Fruit fly (Drosophila melanogaster) ovary, adult (tissue): ENCODE measurements around the gene CG10164.
A peak's percentile ranks its signal among the peaks of the same experiment; 100 is the strongest.

Source experiments
- CG17801 ChIP-seq: fragments of 200-800 bp; optimal IDR thresholded peaks from 2 replicates; lab custom pipeline; 2019; ENCODE audit warnings: missing biosample characterization, mild to moderate bottlenecking, missing genetic modification characterization, moderate library complexity; ENCODE audit not compliant: partially characterized antibody

The CG10164 gene

DNA sequence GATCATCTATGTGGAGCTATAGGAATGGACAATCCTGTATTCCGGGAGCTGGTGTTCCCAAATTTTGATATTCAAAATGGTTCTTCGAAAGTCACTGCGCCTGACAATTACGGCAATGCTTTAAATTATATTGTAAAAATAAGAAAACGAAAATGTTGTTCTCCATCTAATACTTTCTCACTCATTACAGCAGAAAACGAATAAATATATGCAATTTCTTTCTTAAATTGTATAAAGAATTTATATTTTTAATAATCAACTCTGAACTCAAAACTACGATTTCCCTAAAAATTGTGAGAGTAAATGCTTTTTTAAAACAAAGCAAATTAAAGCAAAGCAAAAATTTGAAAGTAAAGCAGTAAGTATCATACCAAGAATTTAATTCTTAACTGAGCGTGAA is at the start of gene CG10164:
Gene CG10164 (minus strand): TSS at position 101 of the 400 bp plus-strand sequence.
- TF ChIP-seq CG17801 (GFP tag; lab: Kevin White, UChicago) = no peak

DNA sequence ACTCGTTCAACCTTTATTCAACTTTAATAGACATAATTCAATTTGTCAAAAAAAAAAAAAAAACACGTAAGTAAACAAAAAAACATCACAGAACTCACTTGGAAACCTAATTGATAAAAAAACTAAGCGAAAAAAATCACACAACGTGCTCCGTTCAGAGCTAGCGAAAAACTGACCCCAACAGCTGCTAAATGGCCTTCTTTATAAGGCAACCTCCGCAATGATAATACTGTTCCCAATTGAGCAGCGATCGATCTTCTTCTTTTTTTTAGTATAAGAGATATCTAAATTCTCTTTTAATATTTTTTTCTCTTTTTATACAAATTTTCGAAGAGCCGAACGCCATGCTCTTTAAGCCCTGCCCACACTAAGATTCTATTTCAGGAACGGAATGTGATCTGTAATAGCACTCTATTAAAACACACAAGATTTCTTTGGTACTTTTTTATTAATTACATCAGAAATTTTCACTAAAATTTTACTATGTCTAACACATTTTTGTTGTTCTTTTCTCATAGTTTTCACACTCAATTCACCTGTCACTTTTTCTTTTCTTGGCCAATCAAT is 48.7 kb upstream of the CG10164 start, which contains the start of gene CG10184:
Gene CG10184 (minus strand): TSS at position 181 of the 567 bp plus-strand sequence.
- TF ChIP-seq CG17801 (GFP tag; lab: Kevin White, UChicago) = peak; percentile 50

DNA sequence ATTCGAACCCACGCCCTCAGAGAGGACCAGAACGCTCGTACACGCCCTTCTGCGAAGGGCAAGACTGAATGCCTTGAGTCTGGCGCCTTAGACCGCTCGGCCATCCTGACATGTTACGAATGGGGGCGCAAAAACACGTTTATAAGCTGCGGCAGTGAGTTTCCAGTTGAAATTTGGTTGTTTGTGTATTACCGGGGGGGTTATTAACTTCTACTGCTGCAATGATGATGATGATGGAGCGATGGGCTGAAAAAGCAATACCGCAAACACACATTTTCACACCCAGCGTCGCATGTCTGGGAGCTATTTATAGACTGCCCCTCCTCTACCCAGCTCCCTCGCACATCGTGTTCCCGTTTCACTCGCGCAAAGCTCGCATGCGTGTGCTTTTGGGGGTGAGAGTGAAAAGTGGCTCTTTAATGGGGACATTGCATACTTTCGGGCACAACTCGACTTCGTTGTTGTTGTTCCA is 44.6 kb upstream of the CG10164 start:
- TF ChIP-seq CG17801 (GFP tag; lab: Kevin White, UChicago) = no peak

DNA sequence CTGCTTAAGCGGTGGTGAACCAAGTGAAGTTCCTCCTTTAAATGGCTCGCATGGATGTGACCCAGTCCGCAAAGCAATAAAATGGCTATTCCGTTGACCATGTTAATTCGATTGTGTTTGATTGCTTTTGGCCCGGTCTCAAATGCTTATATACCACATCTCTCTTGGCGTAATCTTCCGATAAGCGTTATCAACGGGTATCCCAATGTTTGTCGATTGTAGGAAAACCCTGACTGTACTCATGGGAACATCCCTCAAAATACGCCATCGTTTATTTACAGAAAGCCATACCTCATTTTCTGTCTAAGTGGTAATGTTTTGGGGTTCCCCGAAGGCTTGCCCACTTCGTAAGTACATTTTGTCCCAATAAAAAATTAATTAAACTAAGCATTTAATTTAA is 42.2 kb upstream of the CG10164 start, which contains the start of gene CG10183:
Gene CG10183 (minus strand): TSS at position 101 of the 400 bp plus-strand sequence.
- no peak for TF ChIP-seq CG17801 (GFP tag; lab: Kevin White, UChicago)

DNA sequence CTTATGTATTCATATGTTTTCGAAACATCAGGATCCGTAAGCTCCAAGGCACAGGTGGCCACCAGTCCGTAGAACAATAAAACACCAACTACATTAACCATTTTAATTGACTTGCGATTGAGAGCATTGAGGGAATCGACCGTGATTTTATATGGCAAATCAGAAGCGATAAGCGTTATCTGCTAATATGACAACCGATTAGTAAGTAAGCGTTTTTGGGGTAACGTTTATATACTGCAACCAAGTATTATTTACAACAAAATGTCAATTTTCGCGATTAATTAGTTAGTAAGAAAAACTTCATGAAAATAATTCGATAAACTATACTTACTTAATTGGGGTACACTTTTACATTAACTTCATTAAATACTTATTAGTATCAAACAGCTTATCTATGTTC is 39.4 kb upstream of the CG10164 start, which contains the start of gene CG16723:
Gene CG16723 (minus strand): TSS at position 101 of the 400 bp plus-strand sequence.
- no peak for TF ChIP-seq CG17801 (GFP tag; lab: Kevin White, UChicago)

DNA sequence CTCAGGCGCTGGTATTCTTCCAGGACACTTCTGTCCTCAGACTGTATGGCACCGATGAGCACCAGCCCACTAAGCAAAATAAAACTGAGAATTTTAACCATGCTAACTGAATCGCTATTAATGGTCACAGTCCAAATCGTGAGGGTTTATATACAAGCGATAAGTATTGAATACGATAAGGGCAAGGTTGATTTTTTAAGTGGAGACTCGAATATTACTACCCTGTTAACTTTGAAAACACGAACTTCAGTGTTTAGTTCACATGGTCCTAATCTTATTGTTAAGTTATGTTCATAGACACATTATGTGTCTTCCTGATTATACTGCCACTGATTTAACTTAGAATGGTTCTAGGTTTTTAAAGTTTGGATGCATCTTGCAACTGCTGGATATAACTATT is 35.9 kb upstream of the CG10164 start, which contains the start of gene CG33337:
Gene CG33337 (minus strand): TSS at position 101 of the 400 bp plus-strand sequence.
- TF ChIP-seq CG17801 (GFP tag; lab: Kevin White, UChicago) = no peak

DNA sequence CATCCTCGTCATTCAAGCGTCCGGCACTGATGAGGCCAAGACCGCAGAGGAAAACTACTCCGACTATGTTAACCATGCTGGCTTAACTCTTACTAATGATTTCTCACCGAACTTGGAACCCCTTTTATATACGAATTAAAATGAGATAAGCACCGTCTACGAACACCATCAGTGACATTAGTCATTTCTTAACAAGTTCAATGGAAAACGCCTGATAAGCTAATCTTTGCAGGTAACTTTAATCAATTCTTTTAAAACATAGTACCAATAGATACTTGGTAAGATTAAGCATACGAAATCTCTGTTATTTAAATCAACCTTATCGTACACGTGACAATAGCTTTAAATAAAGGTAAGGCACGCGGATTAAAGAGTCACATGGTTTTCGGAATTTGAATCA is 33.0 kb upstream of the CG10164 start, which contains the start of gene CG10182:
Gene CG10182 (minus strand): TSS at position 101 of the 400 bp plus-strand sequence.
- TF ChIP-seq CG17801 (GFP tag; lab: Kevin White, UChicago) = no peak

DNA sequence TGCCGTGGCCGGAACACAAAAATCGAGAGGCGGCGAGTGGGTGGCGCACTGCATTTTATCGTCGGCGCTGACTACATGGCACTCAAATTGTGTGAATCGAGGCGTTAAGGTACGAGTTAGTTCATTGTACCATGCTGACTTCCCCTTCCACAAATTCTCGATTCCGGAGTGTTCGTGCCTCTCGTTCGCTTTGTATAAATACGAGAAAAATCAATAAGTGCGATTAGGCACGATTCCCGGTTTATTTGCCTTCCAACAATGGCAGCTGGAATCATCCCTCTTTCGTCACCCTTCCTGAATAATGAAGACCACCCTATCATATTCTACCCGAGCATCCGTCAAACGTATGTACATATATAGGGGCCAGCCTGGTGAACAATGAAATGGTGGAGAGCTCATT is 19.9 kb upstream of the CG10164 start:
- no peak for TF ChIP-seq CG17801 (GFP tag; lab: Kevin White, UChicago)

DNA sequence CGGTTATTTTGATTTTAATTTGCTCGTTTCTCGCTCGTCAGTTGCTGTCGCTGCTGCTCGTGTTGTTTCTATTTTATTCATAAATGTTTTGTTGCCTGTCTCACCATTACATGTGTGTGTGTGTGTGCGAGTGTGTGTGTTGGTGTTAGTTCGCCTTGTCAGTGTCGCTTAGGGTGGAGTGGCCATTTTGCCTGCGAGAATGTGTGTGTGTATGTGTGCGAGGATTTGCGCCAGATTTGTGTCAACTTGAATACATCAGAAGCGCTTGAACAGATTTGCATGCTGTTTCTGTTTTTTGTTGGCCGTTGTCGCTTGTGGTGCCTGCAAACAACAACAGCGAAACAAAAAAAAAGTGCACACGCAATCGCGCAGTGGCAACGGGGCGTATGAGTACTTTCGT is 12.5 kb upstream of the CG10164 start:
- TF ChIP-seq CG17801 (GFP tag; lab: Kevin White, UChicago) = no peak

DNA sequence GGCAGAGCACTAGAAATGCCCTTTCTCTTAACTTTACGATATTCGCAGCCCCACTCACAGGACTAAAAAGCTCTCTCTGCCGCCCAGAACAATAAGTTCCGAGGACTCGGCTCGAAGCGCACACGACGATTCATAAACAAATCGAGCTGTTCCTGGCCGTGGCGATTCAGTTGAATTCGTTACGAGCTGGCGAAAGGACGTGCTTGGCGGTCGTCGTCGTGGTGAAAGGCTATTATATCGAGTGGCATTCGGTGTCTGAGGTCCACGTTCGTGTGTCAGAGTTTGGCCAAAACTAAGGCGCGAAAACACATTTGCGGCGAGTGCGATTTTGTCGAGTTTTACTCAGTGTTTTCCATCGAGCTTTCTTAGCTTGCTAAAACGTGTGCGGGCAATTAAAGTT is 501 bp upstream of the CG10164 start, which contains the start of gene beat-IV:
Gene beat-IV (plus strand): TSS at position 169 of the 400 bp plus-strand sequence.
- no peak for TF ChIP-seq CG17801 (GFP tag; lab: Kevin White, UChicago)

DNA sequence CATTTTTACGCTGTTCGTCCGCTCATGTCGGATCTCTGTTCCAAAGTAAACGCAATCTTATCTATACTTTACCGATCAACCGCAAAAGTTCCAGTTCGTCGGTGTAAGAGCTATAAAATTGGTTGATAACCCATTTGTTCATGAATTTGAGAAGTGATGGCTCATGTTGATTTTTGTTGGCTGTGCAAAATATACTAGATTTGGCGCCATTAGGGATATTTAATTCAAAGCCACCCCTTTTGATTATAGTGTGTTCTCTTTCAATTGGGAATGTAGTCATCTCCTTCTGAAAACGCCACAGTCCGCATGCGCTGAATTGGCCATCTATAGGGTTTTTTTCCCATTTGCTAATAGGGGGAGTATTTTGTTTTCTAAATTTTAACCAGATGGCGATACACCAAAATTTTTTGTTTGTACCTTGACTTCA is 18.0 kb downstream of the CG10164 start, which contains the start of gene Ugt303B2:
Gene Ugt303B2 (minus strand): TSS at position 190 of the 427 bp plus-strand sequence.
- no peak for TF ChIP-seq CG17801 (GFP tag; lab: Kevin White, UChicago)

DNA sequence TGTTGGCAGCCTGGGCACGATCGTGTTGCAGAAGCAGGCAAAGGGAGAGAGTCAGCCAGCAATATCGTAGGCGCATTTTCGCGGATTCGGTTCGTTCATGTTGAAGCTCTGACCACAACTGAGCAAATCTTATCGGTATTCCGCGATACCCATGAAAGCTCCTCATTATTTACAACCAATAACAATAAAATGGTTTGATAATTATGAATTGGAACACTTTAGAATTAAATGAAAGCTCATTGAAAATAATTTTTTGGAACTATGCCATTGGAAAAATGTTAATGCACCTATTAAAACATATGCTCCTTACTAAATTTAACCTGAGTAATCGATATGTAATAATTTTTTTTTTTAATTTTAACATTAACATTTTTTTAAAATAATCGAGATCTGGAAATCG is 20.1 kb downstream of the CG10164 start, which contains the start of gene Ugt303B1:
Gene Ugt303B1 (minus strand): TSS at position 101 of the 400 bp plus-strand sequence.
- TF ChIP-seq CG17801 (GFP tag; lab: Kevin White, UChicago) = no peak

DNA sequence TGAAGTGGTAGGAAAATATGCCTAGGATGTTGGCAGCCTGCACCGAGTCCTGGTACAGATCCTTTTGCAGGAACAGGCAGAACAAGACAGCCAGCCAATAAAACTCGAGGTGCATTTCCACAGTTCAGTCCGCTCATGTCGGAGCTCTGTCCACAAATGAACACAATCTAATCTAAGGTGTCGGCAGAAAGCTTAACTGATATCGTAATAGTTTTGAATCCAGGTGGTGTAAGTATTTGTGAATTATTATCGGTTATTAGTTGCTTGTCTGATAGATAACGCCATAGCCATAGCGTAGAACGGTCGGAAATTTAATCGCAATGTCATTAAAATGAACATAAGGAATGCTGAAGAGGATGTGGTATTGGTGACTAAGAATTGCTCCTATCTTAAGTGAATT is 22.1 kb downstream of the CG10164 start, which contains the start of gene Ugt303B3:
Gene Ugt303B3 (minus strand): TSS at position 159 of the 400 bp plus-strand sequence.
- TF ChIP-seq CG17801 (GFP tag; lab: Kevin White, UChicago) = peak; percentile 35

DNA sequence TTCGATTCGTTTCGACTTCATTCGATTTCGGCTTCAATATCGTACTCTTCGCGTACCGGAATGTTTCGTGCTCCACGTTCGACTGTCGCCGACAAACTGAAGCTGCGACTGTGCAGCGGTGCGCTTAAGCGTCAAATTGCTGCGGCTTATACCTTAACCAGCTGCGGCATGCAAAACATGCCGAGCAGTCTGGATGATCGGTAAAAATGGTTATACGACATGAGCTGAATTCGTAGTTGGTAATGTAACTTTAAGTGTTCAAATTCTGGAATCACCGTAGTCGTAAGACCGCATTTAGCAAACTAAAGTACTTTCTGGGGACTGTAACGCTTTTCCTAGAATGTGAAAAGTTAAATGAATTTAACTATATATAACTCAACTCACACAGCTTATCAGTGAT is 25.9 kb downstream of the CG10164 start, which contains the start of gene CG10175:
Gene CG10175 (minus strand): TSS at position 101 of the 400 bp plus-strand sequence.
- no peak for TF ChIP-seq CG17801 (GFP tag; lab: Kevin White, UChicago)

DNA sequence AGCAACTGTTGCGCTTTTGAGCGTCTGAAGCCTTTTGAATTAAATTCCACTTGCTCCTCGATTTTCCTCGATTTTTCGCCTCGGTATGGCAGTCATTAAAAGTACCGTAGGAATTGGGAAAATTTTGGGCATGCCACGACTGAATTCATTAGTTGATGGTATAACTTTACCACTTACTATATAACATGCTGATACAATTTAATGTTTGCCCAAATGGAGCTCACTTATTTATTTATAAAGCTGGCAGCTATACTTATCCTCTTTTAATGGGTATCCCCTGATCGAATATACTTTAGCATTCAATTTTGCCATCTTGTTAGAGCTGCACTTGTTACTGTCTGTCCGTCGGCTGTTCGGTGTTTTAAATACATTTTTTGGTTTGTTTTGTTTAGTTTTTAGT is 29.3 kb downstream of the CG10164 start:
- no peak for TF ChIP-seq CG17801 (GFP tag; lab: Kevin White, UChicago)

DNA sequence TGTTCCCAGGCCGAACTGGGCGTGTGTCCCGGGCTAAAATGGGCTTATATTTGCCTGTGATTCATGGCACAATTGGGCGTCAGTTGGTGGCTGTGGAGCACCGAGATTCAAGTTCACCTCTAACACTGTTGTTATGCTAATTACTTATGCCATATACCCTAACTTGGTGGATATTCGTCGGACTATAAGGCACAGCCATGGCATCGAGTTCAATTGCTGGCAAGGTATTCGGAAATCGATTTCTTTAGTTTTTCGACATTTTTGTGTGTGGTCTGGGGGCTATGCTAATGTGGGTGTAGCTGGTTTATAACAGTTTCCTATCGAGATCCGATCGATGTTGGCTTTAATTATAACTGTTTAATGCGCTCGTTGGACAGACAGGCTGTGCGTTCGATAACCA is 30.7 kb downstream of the CG10164 start:
- no peak for TF ChIP-seq CG17801 (GFP tag; lab: Kevin White, UChicago)
